Worm (Caenorhabditis elegans): ENCODE results near the gene ZK84.2.

The ZK84.2 gene

ce11 chrII:6047639-6048159 is 33.5 kb downstream of the ZK84.2 start, which contains the start of the genes R12C12.6 and ran-5 (continued):
- peak; percentile 70 for TF ChIP-seq ceh-16 (tag; optimal IDR thresholded peaks at IDR 0.05)
- TF ChIP-seq mab-5 (tag; optimal IDR thresholded peaks at IDR 0.05): peak; percentile 83
- peak; percentile 5 for TF ChIP-seq unc-62 (GFP tag; optimal IDR thresholded peaks at IDR 0.05)
- TF ChIP-seq lsy-2 (tag; optimal IDR thresholded peaks at IDR 0.05): peak; percentile 87 to 93
- TF ChIP-seq dmd-4 (tag; optimal IDR thresholded peaks at IDR 0.05): no peak
- peak; percentile 37 for TF ChIP-seq R02D3.7 (tag; optimal IDR thresholded peaks at IDR 0.05)
- peak; percentile 71 for TF ChIP-seq fos-1 (tag; optimal IDR thresholded peaks at IDR 0.05)
- no peak for TF ChIP-seq ztf-1 (GFP tag; conservative IDR thresholded peaks at IDR 0.05)
- TF ChIP-seq lin-13 (GFP tag; optimal IDR thresholded peaks at IDR 0.05): peak; percentile 75
- TF ChIP-seq lin-39 (tag; optimal IDR thresholded peaks at IDR 0.05): no peak
- TF ChIP-seq nhr-12 (tag; optimal IDR thresholded peaks at IDR 0.05): no peak
- no peak for TF ChIP-seq Y55F3AM.14 (GFP tag; optimal IDR thresholded peaks at IDR 0.05)
- no peak for TF ChIP-seq alr-1 (tag; optimal IDR thresholded peaks at IDR 0.05)
- TF ChIP-seq nhr-237 (tag; optimal IDR thresholded peaks at IDR 0.05): no peak
- TF ChIP-seq nhr-6 (tag; optimal IDR thresholded peaks at IDR 0.05): peak; percentile 76

- peak; percentile 57 for TF ChIP-seq fos-1 (tag; optimal IDR thresholded peaks at IDR 0.05)
- TF ChIP-seq ceh-82 (tag; optimal IDR thresholded peaks at IDR 0.05): no peak
- no peak for TF ChIP-seq ama-1 (optimal IDR thresholded peaks at IDR 0.05)
- peak; percentile 54 for TF ChIP-seq crh-2 (tag; optimal IDR thresholded peaks at IDR 0.05)
- no peak for TF ChIP-seq peb-1 (tag; optimal IDR thresholded peaks at IDR 0.05)
- no peak for TF ChIP-seq unc-55 (GFP tag; optimal IDR thresholded peaks at IDR 0.05)
- TF ChIP-seq sma-3 (GFP tag; optimal IDR thresholded peaks at IDR 0.05): peak; percentile 3
- peak; percentile 59 for TF ChIP-seq sma-9 (GFP tag; optimal IDR thresholded peaks at IDR 0.05)
- no peak for TF ChIP-seq sma-9 (tag; optimal IDR thresholded peaks at IDR 0.05)
- TF ChIP-seq gmeb-1 (tag; optimal IDR thresholded peaks at IDR 0.05): peak; percentile 3
These were observed 35.4 kb downstream of the ZK84.2 start for ce11 chrII:6049546-6049945.

- no peak for TF ChIP-seq alr-1 (tag; optimal IDR thresholded peaks at IDR 0.05)
- TF ChIP-seq fos-1 (tag; optimal IDR thresholded peaks at IDR 0.05): peak; percentile 33
- no peak for TF ChIP-seq nhr-21 (tag; optimal IDR thresholded peaks at IDR 0.05)
- no peak for TF ChIP-seq sma-3 (GFP tag; optimal IDR thresholded peaks at IDR 0.05)
- TF ChIP-seq Y55F3AM.14 (GFP tag; optimal IDR thresholded peaks at IDR 0.05): no peak
- no peak for TF ChIP-seq mbf-1 (tag; optimal IDR thresholded peaks at IDR 0.05)
- no peak for TF ChIP-seq snpc-4 (tag; optimal IDR thresholded peaks at IDR 0.05)
- TF ChIP-seq crh-2 (tag; optimal IDR thresholded peaks at IDR 0.05): peak; percentile 11
- peak; percentile 51 for TF ChIP-seq sma-9 (GFP tag; optimal IDR thresholded peaks at IDR 0.05)
- TF ChIP-seq sma-9 (tag; optimal IDR thresholded peaks at IDR 0.05): no peak
These were observed 36.0 kb downstream of the ZK84.2 start, which contains the start of gene gldc-1 for ce11 chrII:6050120-6050519. Gene gldc-1, plus strand, starts transcription at chrII:6050420.

- TF ChIP-seq unc-55 (GFP tag; optimal IDR thresholded peaks at IDR 0.05) (peak; percentile 19), unc-62 (GFP tag; optimal IDR thresholded peaks at IDR 0.05) (no peak)
These were observed 41.8 kb downstream of the ZK84.2 start, which contains the start of gene R12C12.7 for ce11 chrII:6055927-6056326. Gene R12C12.7, minus strand, starts transcription at chrII:6055985.

- TF ChIP-seq sma-3 (GFP tag; optimal IDR thresholded peaks at IDR 0.05) (peak; percentile 90), nhr-21 (tag; optimal IDR thresholded peaks at IDR 0.05) (peak; percentile 79), egl-27 (tag; optimal IDR thresholded peaks at IDR 0.05) (peak; percentile 36), blmp-1 (tag; optimal IDR thresholded peaks at IDR 0.05; ENCODE audit: insufficient read depth) (peak; percentile 50), F13H6.1 (tag; optimal IDR thresholded peaks at IDR 0.05) (peak; percentile 83), nhr-10 (tag; optimal IDR thresholded peaks at IDR 0.05) (no peak), dmd-4 (tag; optimal IDR thresholded peaks at IDR 0.05) (peak; percentile 6), sem-4 (tag; optimal IDR thresholded peaks at IDR 0.05) (peak; percentile 59), snpc-4 (tag; optimal IDR thresholded peaks at IDR 0.05) (peak; percentile 72), nhr-129 (tag; optimal IDR thresholded peaks at IDR 0.05) (peak; percentile 56), sma-9 (GFP tag; optimal IDR thresholded peaks at IDR 0.05) (peak; percentile 95), sma-9 (tag; optimal IDR thresholded peaks at IDR 0.05) (no peak), nhr-237 (tag; optimal IDR thresholded peaks at IDR 0.05) (no peak), mab-5 (tag; optimal IDR thresholded peaks at IDR 0.05) (peak; percentile 43), elt-3 (tag; optimal IDR thresholded peaks at IDR 0.05) (no peak), lin-13 (GFP tag; optimal IDR thresholded peaks at IDR 0.05) (peak; percentile 71), unc-55 (GFP tag; optimal IDR thresholded peaks at IDR 0.05) (peak; percentile 75), zag-1 (tag; optimal IDR thresholded peaks at IDR 0.05) (peak; percentile 4), fos-1 (tag; optimal IDR thresholded peaks at IDR 0.05) (peak; percentile 5), C34F6.9 (tag; optimal IDR thresholded peaks at IDR 0.05) (peak; percentile 70), nhr-25 (tag; optimal IDR thresholded peaks at IDR 0.05) (no peak), ZK546.5 (tag; optimal IDR thresholded peaks at IDR 0.05) (no peak), crh-2 (tag; optimal IDR thresholded peaks at IDR 0.05) (peak; percentile 77), gmeb-1 (tag; optimal IDR thresholded peaks at IDR 0.05) (peak; percentile 98), lin-39 (tag; optimal IDR thresholded peaks at IDR 0.05) (no peak), ztf-4 (tag; optimal IDR thresholded peaks at IDR 0.05) (peak; percentile 43), ceh-16 (tag; optimal IDR thresholded peaks at IDR 0.05) (peak; percentile 45), ama-1 (optimal IDR thresholded peaks at IDR 0.05) (no peak), nhr-6 (tag; optimal IDR thresholded peaks at IDR 0.05) (peak; percentile 72), lsy-2 (tag; optimal IDR thresholded peaks at IDR 0.05) (peak; percentile 77 to 91)
These were observed 47.3 kb downstream of the ZK84.2 start for ce11 chrII:6061495-6061894.

Data from whole organism, L2 larva.